Fruit fly (Drosophila melanogaster) whole organism, embryonic: ENCODE measurements around the gene Wbp2.

Source experiments
- Abd-B ChIP-seq: fragments of 200-800 bp; sonication (Bioruptor generic); optimal IDR thresholded peaks from 2 replicates; lab custom pipeline; 2018; ENCODE audit warnings: missing biosample characterization, mild to moderate bottlenecking, missing genetic modification characterization, moderate library complexity
- Atf6 ChIP-seq: fragments of 200-800 bp; sonication (Bioruptor generic); IDR thresholded peaks from 2 replicates; pipeline ENCODE4 v1.3.6; 2022; ENCODE audit warnings: missing biosample characterization, missing genetic modification characterization
- B-H1 ChIP-seq: fragments of 200-800 bp; sonication (Bioruptor generic); IDR thresholded peaks from 3 replicates; pipeline ENCODE4 v1.3.6; 2022; ENCODE audit warnings: missing biosample characterization, missing genetic modification characterization
- CG10209 ChIP-seq: fragments of 200-800 bp; sonication (Bioruptor generic); optimal IDR thresholded peaks from 3 replicates; lab custom pipeline; 2017; ENCODE audit warnings: missing biosample characterization, mild to moderate bottlenecking, missing genetic modification characterization, missing genetic modification reagents
- CG10267 ChIP-seq: fragments of 200-800 bp; sonication (Bioruptor generic); optimal IDR thresholded peaks from 2 replicates; lab custom pipeline; 2018; ENCODE audit warnings: missing biosample characterization, mild to moderate bottlenecking, missing genetic modification characterization, moderate library complexity
- CG10654 ChIP-seq: fragments of 200-800 bp; sonication (Bioruptor generic); optimal IDR thresholded peaks from 2 replicates; lab custom pipeline; 2016; ENCODE audit warnings: missing biosample characterization, missing genetic modification characterization
- CG12104 ChIP-seq: fragments of 200-800 bp; sonication (Bioruptor generic); optimal IDR thresholded peaks from 3 replicates; lab custom pipeline; 2016; ENCODE audit warnings: missing biosample characterization, missing genetic modification characterization
- CG12219 ChIP-seq: fragments of 200-800 bp; sonication (Bioruptor generic); optimal IDR thresholded peaks from 3 replicates; lab custom pipeline; 2018; ENCODE audit warnings: missing biosample characterization, mild to moderate bottlenecking, missing genetic modification characterization
- CG12659 ChIP-seq: fragments of 200-800 bp; sonication (Bioruptor generic); optimal IDR thresholded peaks from 3 replicates; lab custom pipeline; 2017; ENCODE audit warnings: mild to moderate bottlenecking, missing biosample characterization, missing genetic modification reagents, missing genetic modification characterization
- CG13123 ChIP-seq: fragments of 200-800 bp; sonication (Bioruptor generic); optimal IDR thresholded peaks from 2 replicates; lab custom pipeline; 2016; ENCODE audit warnings: missing biosample characterization, missing genetic modification characterization
- CG30020 ChIP-seq: fragments of 200-800 bp; optimal IDR thresholded peaks from 2 replicates; lab custom pipeline; 2019; ENCODE audit warnings: missing biosample characterization, mild to moderate bottlenecking, missing genetic modification characterization, moderate library complexity
- CG3726 ChIP-seq: fragments of 200-800 bp; sonication (Bioruptor generic); IDR thresholded peaks from 3 replicates; pipeline ENCODE4, ENCODE4 v1.3.6; 2022; ENCODE audit warnings: missing biosample characterization, missing genetic modification characterization
- CG3847 ChIP-seq: fragments of 200-800 bp; sonication (Bioruptor generic); IDR thresholded peaks from 2 replicates; pipeline ENCODE4 v1.3.6; 2022; ENCODE audit warnings: missing biosample characterization, missing genetic modification characterization
- CG4424 ChIP-seq: fragments of 200-800 bp; sonication (Bioruptor generic); optimal IDR thresholded peaks from 3 replicates; lab custom pipeline; 2016; ENCODE audit warnings: missing biosample characterization, missing genetic modification characterization
- CG4854 ChIP-seq: fragments of 200-800 bp; sonication (Bioruptor generic); optimal IDR thresholded peaks from 2 replicates; lab custom pipeline; 2016; ENCODE audit warnings: missing biosample characterization, missing genetic modification characterization, inconsistent platforms
- CG5245 ChIP-seq: fragments of 200-800 bp; sonication (Bioruptor generic); optimal IDR thresholded peaks from 3 replicates; lab custom pipeline; 2016; ENCODE audit warnings: missing biosample characterization, missing genetic modification characterization
- CG5953 ChIP-seq: fragments of 200-800 bp; sonication (Bioruptor generic); IDR thresholded peaks from 2 replicates; pipeline ENCODE4 v1.3.6; 2022; ENCODE audit warnings: missing biosample characterization, missing genetic modification characterization
- CkIIα-i1 ChIP-seq: fragments of 200-800 bp; sonication (Bioruptor generic); IDR thresholded peaks from 2 replicates; pipeline ENCODE4 v1.3.6; 2022; ENCODE audit warnings: missing biosample characterization, missing genetic modification characterization
- D19A ChIP-seq: fragments of 200-800 bp; optimal IDR thresholded peaks from 3 replicates; lab custom pipeline; 2019; ENCODE audit warnings: missing biosample characterization, mild to moderate bottlenecking, missing genetic modification characterization, moderate library complexity
- Dek ChIP-seq: fragments of 200-800 bp; sonication (Bioruptor generic); optimal IDR thresholded peaks from 3 replicates; lab custom pipeline; 2019; ENCODE audit warnings: missing biosample characterization, mild to moderate bottlenecking, missing genetic modification characterization, moderate library complexity
- Dref ChIP-seq: fragments of 200-800 bp; sonication (Bioruptor generic); IDR thresholded peaks from 2 replicates; pipeline ENCODE4 v1.3.6; 2022; ENCODE audit warnings: missing biosample characterization, missing genetic modification characterization
- E2f2 ChIP-seq: fragments of 200-800 bp; sonication (Bioruptor generic); IDR thresholded peaks from 2 replicates; pipeline ENCODE4 v1.3.6; 2022; ENCODE audit warnings: missing biosample characterization, missing genetic modification characterization
- Ets97D ChIP-seq: fragments of 200-800 bp; sonication (Bioruptor generic); optimal IDR thresholded peaks from 3 replicates; lab custom pipeline; 2016; ENCODE audit warnings: missing biosample characterization, missing genetic modification characterization
- Hr3 ChIP-seq: fragments of 200-800 bp; sonication (Bioruptor generic); optimal IDR thresholded peaks from 3 replicates; lab custom pipeline; 2016; ENCODE audit warnings: missing biosample characterization, missing genetic modification characterization
- MESR4 ChIP-seq: fragments of 200-800 bp; sonication (Bioruptor generic); optimal IDR thresholded peaks from 2 replicates; lab custom pipeline; 2018; ENCODE audit warnings: missing biosample characterization, mild to moderate bottlenecking, missing genetic modification characterization, moderate library complexity
- Med ChIP-seq: fragments of 200-800 bp; sonication (Bioruptor generic); peaks from one replicate; lab custom pipeline; 2016; ENCODE audit warnings: missing biosample characterization, missing genetic modification characterization, mild to moderate bottlenecking, inconsistent platforms, moderate library complexity
- NC2α ChIP-seq: fragments of 200-800 bp; sonication (Bioruptor generic); optimal IDR thresholded peaks from 2 replicates; lab custom pipeline; 2016; ENCODE audit warnings: missing biosample characterization, missing genetic modification characterization
- NFAT ChIP-seq: fragments of 200-800 bp; sonication (Bioruptor generic); IDR thresholded peaks from 2 replicates; pipeline ENCODE4 v1.3.6; 2022; ENCODE audit warnings: missing biosample characterization, missing genetic modification characterization
- Opbp ChIP-seq: fragments of 200-800 bp; sonication (Bioruptor generic); IDR thresholded peaks from 3 replicates; pipeline ENCODE4 v1.3.6; 2022; ENCODE audit warnings: missing biosample characterization, missing genetic modification characterization; ENCODE audit not compliant: partially characterized antibody
- PHDP ChIP-seq: fragments of 200-800 bp; sonication (Bioruptor generic); optimal IDR thresholded peaks from 3 replicates; lab custom pipeline; 2018; ENCODE audit warnings: missing biosample characterization, mild to moderate bottlenecking, missing genetic modification characterization, moderate library complexity
- Scr ChIP-seq: fragments of 200-800 bp; sonication (Bioruptor generic); IDR thresholded peaks from 2 replicates; pipeline ENCODE4 v1.3.6; 2022; ENCODE audit warnings: missing biosample characterization, missing genetic modification characterization; ENCODE audit not compliant: partially characterized antibody
- Stat92E ChIP-seq, 3 experiments: fragments of >200 bp in 2 of 3; fragments of 200-800 bp in 1 of 3; sonication (Bioruptor generic) in 1 of 3; optimal IDR thresholded peaks; 2 replicates each; lab custom pipeline; 2017 to 2019; ENCODE audit warnings: missing biosample characterization in 3 of 3, missing genetic modification characterization in 3 of 3, mild to moderate bottlenecking in 1 of 3, moderate library complexity in 1 of 3
- az2 ChIP-seq: fragments of 200-800 bp; sonication (Bioruptor generic); optimal IDR thresholded peaks from 3 replicates; lab custom pipeline; 2016; ENCODE audit warnings: missing biosample characterization, missing genetic modification characterization
- bab2 ChIP-seq: fragments of 200-800 bp; sonication (Bioruptor generic); optimal IDR thresholded peaks from 2 replicates; lab custom pipeline; 2016; ENCODE audit warnings: missing biosample characterization, missing genetic modification characterization
- btn ChIP-seq: fragments of 200-800 bp; sonication (Bioruptor generic); optimal IDR thresholded peaks from 2 replicates; lab custom pipeline; 2016; ENCODE audit warnings: missing biosample characterization, missing genetic modification characterization
- chinmo ChIP-seq: fragments of 200-800 bp; sonication (Bioruptor generic); IDR thresholded peaks from 4 replicates; pipeline ENCODE4 v1.3.6; 2022; ENCODE audit warnings: missing biosample characterization, missing genetic modification characterization; ENCODE audit not compliant: partially characterized antibody
- crc ChIP-seq: fragments of 200-800 bp; sonication (Bioruptor generic); optimal IDR thresholded peaks from 2 replicates; lab custom pipeline; 2016; ENCODE audit warnings: missing biosample characterization, missing genetic modification characterization
- emc ChIP-seq: fragments of 200-800 bp; sonication (Bioruptor generic); optimal IDR thresholded peaks from 2 replicates; lab custom pipeline; 2016; ENCODE audit warnings: missing biosample characterization, missing genetic modification characterization
- fru ChIP-seq: fragments of >200 bp; optimal IDR thresholded peaks from 2 replicates; lab custom pipeline; 2017
- ftz-f1 ChIP-seq: fragments of 200-800 bp; sonication (Bioruptor generic); optimal IDR thresholded peaks from 2 replicates; lab custom pipeline; 2016; ENCODE audit warnings: missing biosample characterization, missing genetic modification characterization
- fu2 ChIP-seq: fragments of 200-800 bp; sonication (Bioruptor generic); optimal IDR thresholded peaks from 2 replicates; lab custom pipeline; 2016; ENCODE audit warnings: missing biosample characterization, missing genetic modification characterization
- gcm2 ChIP-seq: fragments of 200-800 bp; sonication (Bioruptor generic); optimal IDR thresholded peaks from 2 replicates; lab custom pipeline; 2016; ENCODE audit warnings: missing biosample characterization, missing genetic modification characterization
- grau ChIP-seq: fragments of 200-800 bp; optimal IDR thresholded peaks from 3 replicates; lab custom pipeline; 2019; ENCODE audit warnings: missing biosample characterization, mild to moderate bottlenecking, missing genetic modification characterization, moderate library complexity
- gsb-n ChIP-seq: fragments of 200-800 bp; sonication (Bioruptor generic); optimal IDR thresholded peaks from 3 replicates; lab custom pipeline; 2018; ENCODE audit warnings: missing biosample characterization, mild to moderate bottlenecking, missing genetic modification characterization
- hbn ChIP-seq: fragments of 200-800 bp; sonication (Bioruptor generic); IDR thresholded peaks from 2 replicates; pipeline ENCODE4 v1.3.6; 2022; ENCODE audit warnings: missing biosample characterization, missing genetic modification characterization; ENCODE audit not compliant: partially characterized antibody
- jing ChIP-seq: fragments of 200-800 bp; sonication (Bioruptor generic); optimal IDR thresholded peaks from 2 replicates; lab custom pipeline; 2018; ENCODE audit warnings: missing biosample characterization, mild to moderate bottlenecking, missing genetic modification characterization
- lola ChIP-seq, 3 experiments: fragments of >200 bp in 2 of 3; fragments of 200-800 bp in 1 of 3; sonication (Bioruptor generic) in 1 of 3; optimal IDR thresholded peaks; 2 replicates each; lab custom pipeline; 2017 to 2019; ENCODE audit warnings: missing biosample characterization in 3 of 3, missing genetic modification characterization in 3 of 3, mild to moderate bottlenecking in 1 of 3, moderate library complexity in 1 of 3
- org-1 ChIP-seq: fragments of 200-800 bp; sonication (Bioruptor generic); optimal IDR thresholded peaks from 2 replicates; lab custom pipeline; 2017; ENCODE audit warnings: missing biosample characterization, missing genetic modification characterization
- shn ChIP-seq: fragments of 200-800 bp; sonication (Bioruptor generic); optimal IDR thresholded peaks from 3 replicates; lab custom pipeline; 2016; ENCODE audit warnings: missing biosample characterization, missing genetic modification characterization
- slou ChIP-seq: fragments of 200-800 bp; sonication (Bioruptor generic); optimal IDR thresholded peaks from 3 replicates; lab custom pipeline; 2016; ENCODE audit warnings: missing biosample characterization, missing genetic modification characterization
- sna ChIP-seq: fragments of 200-800 bp; sonication (Bioruptor generic); IDR thresholded peaks from 2 replicates; pipeline ENCODE4 v1.3.6; 2022; ENCODE audit warnings: missing biosample characterization, missing genetic modification characterization; ENCODE audit not compliant: partially characterized antibody

Wbp2 gene

dm6 chr3L:12813907-12814306 is 36.1 kb upstream of the Wbp2 start, which contains the start of the genes Sf3a2 and CG42588 (continued):
- TF ChIP-seq az2 (GFP tag; lab: Kevin White, UChicago), result peak; percentile 74
- no peak for TF ChIP-seq jing
- TF ChIP-seq Scr (GFP tag; lab: Robert Waterston, UW), result peak; percentile 89
- peak; percentile 5 for TF ChIP-seq shn (GFP tag; lab: Kevin White, UChicago)
- no peak for TF ChIP-seq MESR4 (GFP tag; lab: Kevin White, UChicago)
- peak; percentile 13 for TF ChIP-seq CG10209 (GFP tag; lab: Kevin White, UChicago)
- TF ChIP-seq slou (GFP tag; lab: Kevin White, UChicago), result peak; percentile 36
- no peak for TF ChIP-seq CkIIα-i1 (GFP tag; lab: Robert Waterston, UW)
- peak; percentile 44 for TF ChIP-seq CG4854 (GFP tag; lab: Kevin White, UChicago)
- no peak for TF ChIP-seq CG12219 (GFP tag; lab: Kevin White, UChicago)
- peak; percentile 83 for TF ChIP-seq CG3847 (GFP tag; lab: Robert Waterston, UW)
- TF ChIP-seq org-1, result no peak
- TF ChIP-seq fru (lab: Kevin White, UChicago), result no peak
- peak; percentile 78 for TF ChIP-seq CG10267
- TF ChIP-seq B-H1 (GFP tag; lab: Robert Waterston, UW), result peak; percentile 44; the same call in 2 of the 3 replicates
- peak; percentile 71 for TF ChIP-seq PHDP (tag; lab: Kevin White, UChicago)
- TF ChIP-seq crc (GFP tag; lab: Kevin White, UChicago), result no peak
- peak; percentile 57 for TF ChIP-seq Ets97D (GFP tag; lab: Kevin White, UChicago)
- peak; percentile 76 for TF ChIP-seq Opbp (GFP tag; lab: Robert Waterston, UW)
- peak; percentile 58 for TF ChIP-seq Abd-B (GFP tag; lab: Kevin White, UChicago)
- TF ChIP-seq grau (tag; lab: Kevin White, UChicago), result peak; percentile 76
- peak; percentile 83 for TF ChIP-seq sna (GFP tag; lab: Robert Waterston, UW)
- 0 out of 4 replicates have a peak, but pooled peaks have one; percentile 7 for TF ChIP-seq chinmo (GFP tag; lab: Robert Waterston, UW)
- TF ChIP-seq D19A (tag; lab: Kevin White, UChicago), result peak; percentile 36
- no peak for TF ChIP-seq gsb-n (tag; lab: Kevin White, UChicago)
- TF ChIP-seq Dek, result peak; percentile 30
- peak in 1 of 3 experiments; percentile 69 for TF ChIP-seq lola (GFP tag; optimal IDR thresholded peaks at IDR 0.05; lab: Kevin White, UChicago)
- peak; percentile 37; the same call in 2 of the 3 replicates for TF ChIP-seq CG3726 (GFP tag; lab: Robert Waterston, UW)
- no peak for TF ChIP-seq emc (GFP tag; lab: Kevin White, UChicago)
- peak in 1 of 3 experiments; percentile 54 for TF ChIP-seq Stat92E (GFP tag; optimal IDR thresholded peaks at IDR 0.05; lab: Kevin White, UChicago)
- peak; percentile 85 for TF ChIP-seq NFAT (GFP tag; lab: Robert Waterston, UW)
- peak; percentile 76; the same call in 1 of the 2 replicates for TF ChIP-seq Atf6 (GFP tag; lab: Robert Waterston, UW)
- TF ChIP-seq CG10654, result peak; percentile 51
- TF ChIP-seq CG30020 (tag; lab: Kevin White, UChicago), result peak; percentile 79
- TF ChIP-seq CG4424 (GFP tag; lab: Kevin White, UChicago), result peak; percentile 50
- no peak for TF ChIP-seq btn (GFP tag; lab: Kevin White, UChicago)
- no peak for TF ChIP-seq CG5245 (GFP tag; lab: Kevin White, UChicago)
- TF ChIP-seq fu2 (GFP tag; lab: Kevin White, UChicago), result peak; percentile 25
- peak; percentile 86 for TF ChIP-seq Med (GFP tag; lab: Kevin White, UChicago)
- TF ChIP-seq NC2α, result peak; percentile 17
- peak; percentile 25 for TF ChIP-seq CG13123 (GFP tag; lab: Kevin White, UChicago)
- peak; percentile 66 for TF ChIP-seq E2f2 (GFP tag; lab: Robert Waterston, UW)
- peak; percentile 74 for TF ChIP-seq CG12659 (GFP tag; lab: Kevin White, UChicago)
- TF ChIP-seq hbn (GFP tag; lab: Robert Waterston, UW), result peak; percentile 80
- TF ChIP-seq ftz-f1 (GFP tag; lab: Kevin White, UChicago), result peak; percentile 10
- TF ChIP-seq CG5953, result peak; percentile 53; the same call in 1 of the 2 replicates
- peak; percentile 49 for TF ChIP-seq bab2
- no peak for TF ChIP-seq gcm2 (GFP tag; lab: Kevin White, UChicago)
- TF ChIP-seq CG12104 (GFP tag; lab: Kevin White, UChicago), result no peak
- peak; percentile 61 for TF ChIP-seq Dref
- TF ChIP-seq Hr3, result peak; percentile 67
